Worm (Caenorhabditis elegans) whole organism, young adult: ENCODE data around the gene K05F6.8.

Source experiments
- C06A6.2 ChIP-seq: fragments of 200-800 bp; sonication (Bioruptor generic); conservative IDR thresholded peaks from 2 replicates; pipeline ENCODE4 v1.3.6; 2022; ENCODE audit warnings: missing genetic modification characterization, missing compliant biosample characterization
- K12H6.12 ChIP-seq: fragments of 200-800 bp; sonication (Bioruptor generic); optimal IDR thresholded peaks from 2 replicates; lab custom pipeline; 2018; ENCODE audit warnings: mild to moderate bottlenecking, missing genetic modification characterization, missing compliant biosample characterization
- T07F8.4 ChIP-seq: sonication (generic microtip); optimal IDR thresholded peaks from 2 replicates; lab custom pipeline; 2016; ENCODE audit warnings: mild to moderate bottlenecking, missing genetic modification characterization, moderate library complexity, missing compliant biosample characterization
- T26A5.8 ChIP-seq: sonication (generic microtip); optimal IDR thresholded peaks from 2 replicates; lab custom pipeline; 2016; ENCODE audit warnings: missing genetic modification characterization, missing compliant biosample characterization
- Y53G8AR.9 ChIP-seq: fragments of 200-800 bp; sonication (Bioruptor generic); conservative IDR thresholded peaks from 2 replicates; pipeline ENCODE4 v1.3.6; 2022; ENCODE audit warnings: missing genetic modification reagents, missing genetic modification characterization, missing compliant biosample characterization
- ama-1 ChIP-seq, 3 experiments: fragments of 150-350 bp in 1 of 3; sonication (generic microtip) in 2 of 3; optimal IDR thresholded peaks; 2 replicates each; lab custom pipeline; 2014 to 2018; ENCODE audit warnings: missing biosample characterization in 2 of 3, missing genetic modification characterization in 2 of 3, missing genetic modification reagents in 2 of 3
- ceh-100 ChIP-seq: fragments of 200-800 bp; sonication (Bioruptor generic); IDR thresholded peaks from 2 replicates; pipeline ENCODE4 v1.3.6; 2022; ENCODE audit warnings: missing genetic modification reagents, missing genetic modification characterization, missing compliant biosample characterization
- dox-1 ChIP-seq: fragments of 200-800 bp; sonication (Bioruptor generic); IDR thresholded peaks from 2 replicates; pipeline ENCODE4 v1.3.6; 2022; ENCODE audit warnings: missing genetic modification reagents, missing genetic modification characterization, missing compliant biosample characterization
- lir-1 ChIP-seq: fragments of 200-800 bp; sonication (Bioruptor generic); conservative IDR thresholded peaks from 2 replicates; pipeline ENCODE4 v1.3.6; 2022; ENCODE audit warnings: missing genetic modification reagents, missing genetic modification characterization, missing compliant biosample characterization
- pha-4 ChIP-seq: fragments of 150-350 bp; sonication (generic microtip); optimal IDR thresholded peaks from 2 replicates; lab custom pipeline; 2014; ENCODE audit warnings: missing biosample characterization, missing genetic modification reagents, missing genetic modification characterization
- sea-2 ChIP-seq: fragments of 200-800 bp; sonication (Bioruptor generic); IDR thresholded peaks from 2 replicates; pipeline ENCODE4 v1.3.6; 2022; ENCODE audit warnings: missing genetic modification characterization, missing compliant biosample characterization
- snpc-4 ChIP-seq, 5 experiments: fragments of 150-350 bp in 1 of 5; sonication (generic microtip) in 4 of 5; optimal IDR thresholded peaks; 2 replicates each; lab custom pipeline; 2014 to 2018; ENCODE audit warnings: missing genetic modification characterization in 5 of 5, missing biosample characterization in 3 of 5, antibody characterized with exemption in 2 of 5, mild to moderate bottlenecking in 2 of 5, missing compliant biosample characterization in 2 of 5, missing genotype in 2 of 5, moderate library complexity in 2 of 5, missing genetic modification reagents in 1 of 5

ce11 chrII:1610630-1611029, 43.1 kb upstream of the K05F6.8 start, which contains the start of gene fbxa-163:
- no peak for TF ChIP-seq K12H6.12 (tag; lab: Kevin White, UChicago)
- no peak for TF ChIP-seq Y53G8AR.9 (GFP tag; lab: Robert Waterston, UW)
- no peak for TF ChIP-seq ama-1 (optimal IDR thresholded peaks at IDR 0.05; lab: Kevin White, UChicago)
- no peak for TF ChIP-seq ama-1 (GFP tag; optimal IDR thresholded peaks at IDR 0.05; lab: Kevin White, UChicago)
- no peak for TF ChIP-seq dox-1
- no peak for TF ChIP-seq T26A5.8 (tag; lab: Kevin White, UChicago)
- TF ChIP-seq sea-2 (GFP tag; lab: Robert Waterston, UW), result no peak
- no peak for TF ChIP-seq T07F8.4 (tag; lab: Kevin White, UChicago)
- no peak for TF ChIP-seq pha-4 (tag; lab: Kevin White, UChicago)
- no peak for TF ChIP-seq lir-1 (GFP tag; lab: Robert Waterston, UW)
- no peak for TF ChIP-seq C06A6.2 (GFP tag; lab: Robert Waterston, UW)
- TF ChIP-seq snpc-4 (GFP tag; optimal IDR thresholded peaks at IDR 0.05; lab: Kevin White, UChicago), result no peak
- no peak for TF ChIP-seq snpc-4 (tag; optimal IDR thresholded peaks at IDR 0.05; lab: Kevin White, UChicago)
- TF ChIP-seq ceh-100 (GFP tag; lab: Robert Waterston, UW), result no peak
